Worm (Caenorhabditis elegans) whole organism, L2 larva: Measurements from ENCODE around the gene C02G6.3.
A peak's percentile ranks its signal among the peaks of the same experiment; 100 is the strongest.

Experiments used
- ama-1 ChIP-seq: fragments of 150-350 bp; optimal IDR thresholded peaks from 2 replicates; lab custom pipeline; 2018; ENCODE audit warnings: inconsistent platforms
- ceh-82 ChIP-seq: fragments of 150-350 bp; optimal IDR thresholded peaks from 2 replicates; lab custom pipeline; 2014; ENCODE audit warnings: missing biosample characterization, missing genetic modification characterization
- lin-39 ChIP-seq: fragments of 150-350 bp; optimal IDR thresholded peaks from 2 replicates; lab custom pipeline; 2014; ENCODE audit warnings: missing biosample characterization, missing genetic modification reagents, missing genetic modification characterization
- lsy-2 ChIP-seq, 2 experiments: fragments of 150-350 bp in 1 of 2; sonication (generic microtip) in 1 of 2; optimal IDR thresholded peaks; 2 replicates each; lab custom pipeline; 2014 to 2017; ENCODE audit warnings: missing biosample characterization in 2 of 2, missing genetic modification characterization in 2 of 2
- skn-1 ChIP-seq: sonication (generic microtip); optimal IDR thresholded peaks from 2 replicates; lab custom pipeline; 2017; ENCODE audit warnings: missing biosample characterization, missing genetic modification characterization
- snpc-4 ChIP-seq: fragments of 150-350 bp; optimal IDR thresholded peaks from 2 replicates; lab custom pipeline; 2014; ENCODE audit warnings: missing biosample characterization, missing genetic modification characterization
- zag-1 ChIP-seq: fragments of 150-350 bp; optimal IDR thresholded peaks from 2 replicates; lab custom pipeline; 2014; ENCODE audit warnings: missing biosample characterization, missing genetic modification characterization

DNA sequence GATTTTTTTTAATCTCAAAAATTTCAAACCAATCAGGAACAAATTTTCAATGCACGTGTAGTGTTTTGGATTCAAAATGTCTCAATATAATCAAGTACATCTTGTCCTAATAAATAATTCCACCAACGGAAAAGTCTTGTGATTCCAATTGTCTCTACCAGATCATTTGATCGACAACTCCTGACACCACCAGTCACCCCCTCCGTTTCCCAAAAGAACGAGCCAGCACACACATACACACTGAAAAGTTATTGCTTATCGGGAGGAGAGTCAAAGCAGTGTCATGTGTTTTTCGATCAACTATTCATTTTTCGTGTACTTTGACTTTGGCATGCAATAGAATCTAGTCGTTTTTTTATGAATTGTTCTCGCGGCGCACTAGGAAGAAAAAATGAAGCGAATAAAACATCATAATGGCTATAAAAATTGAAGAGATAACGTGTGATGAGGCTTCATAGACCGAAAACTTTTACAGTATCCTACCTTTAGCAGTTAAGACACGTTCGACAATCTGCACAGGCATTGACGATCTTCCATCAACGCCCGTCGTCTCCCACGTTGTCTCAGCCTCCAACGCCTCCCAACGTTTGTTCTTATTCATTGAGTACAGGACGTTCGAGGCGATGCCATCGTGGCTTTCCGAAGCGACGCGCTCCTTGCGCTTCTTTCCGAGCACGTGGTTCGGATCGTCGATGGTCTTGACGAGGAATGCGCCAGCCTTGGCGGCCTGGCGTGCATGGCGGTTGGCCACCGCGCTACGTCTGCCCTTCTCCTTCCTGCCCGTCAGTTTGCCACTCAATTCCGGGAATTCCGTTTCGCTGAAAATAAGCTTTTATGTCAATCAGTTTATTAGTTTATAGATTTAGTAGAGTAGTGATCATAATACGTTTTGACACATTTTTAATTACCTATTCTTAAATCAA, 36.5 kb upstream of the C02G6.3 start:
- TF ChIP-seq lin-39 (tag; lab: Kevin White, UChicago) (no peak), ama-1 (lab: Kevin White, UChicago) (peak; percentile 85), lsy-2 (tag; optimal IDR thresholded peaks at IDR 0.05; lab: Kevin White, UChicago) (peak in 1 of 2 experiments; percentile 59), zag-1 (tag; lab: Kevin White, UChicago) (no peak), snpc-4 (tag; lab: Kevin White, UChicago) (no peak), ceh-82 (tag; lab: Kevin White, UChicago) (no peak), skn-1 (tag; lab: Kevin White, UChicago) (no peak)
